Fruit fly (Drosophila melanogaster): ENCODE measurements around the gene CG5412.

Gene CG5412

dm6 chr3R:20588480-20588785 is 11.6 kb downstream of the CG5412 start, which contains the start of gene Srp72 (continued):
- peak; percentile 86 for TF ChIP-seq Med (GFP tag)
- TF ChIP-seq GATAe (GFP tag; conservative IDR thresholded peaks at IDR 0.05): no peak
- TF ChIP-seq az2 (GFP tag; optimal IDR thresholded peaks at IDR 0.05): peak; percentile 36
- no peak for TF ChIP-seq CG2889 (GFP tag; IDR thresholded peaks at IDR 0.05)
- TF ChIP-seq CG10959 (GFP tag; IDR thresholded peaks at IDR 0.05): no peak
- TF ChIP-seq CG31365 (tag; optimal IDR thresholded peaks at IDR 0.05): no peak
- TF ChIP-seq zfh1 (GFP tag; IDR thresholded peaks at IDR 0.05): peak; percentile 48; the same call in 1 of the 3 replicates
- no peak for TF ChIP-seq wek (GFP tag; optimal IDR thresholded peaks at IDR 0.05)
- no peak for TF ChIP-seq fru (optimal IDR thresholded peaks at IDR 0.05)
- TF ChIP-seq HHEX (GFP tag; optimal IDR thresholded peaks at IDR 0.05): peak; percentile 22
- TF ChIP-seq pnt (GFP tag; optimal IDR thresholded peaks at IDR 0.05): no peak
- TF ChIP-seq CG6689 (GFP tag; IDR thresholded peaks at IDR 0.05): peak; percentile 50
- no peak; the same call in 1 of the 2 replicates for TF ChIP-seq CG32767 (GFP tag; IDR thresholded peaks at IDR 0.05)
- TF ChIP-seq Jarid2 (GFP tag; optimal IDR thresholded peaks at IDR 0.05): no peak
- TF ChIP-seq CG7786 (GFP tag; optimal IDR thresholded peaks at IDR 0.05): no peak
- no peak for TF ChIP-seq Atf3 (GFP tag; optimal IDR thresholded peaks at IDR 0.05)
- peak; percentile 33 for TF ChIP-seq Dek (tag; optimal IDR thresholded peaks at IDR 0.05)
- no peak for TF ChIP-seq Trl (optimal IDR thresholded peaks at IDR 0.05)
- peak; percentile 0 for TF ChIP-seq Trl (GFP tag; optimal IDR thresholded peaks at IDR 0.05)
- TF ChIP-seq Hsf (GFP tag; optimal IDR thresholded peaks at IDR 0.05): peak; percentile 48
- peak; percentile 78 for TF ChIP-seq CG12391 (tag; optimal IDR thresholded peaks at IDR 0.05)
- TF ChIP-seq Ets97D (GFP tag; optimal IDR thresholded peaks at IDR 0.05): no peak
- peak; percentile 47; the same call in 1 of the 2 replicates for TF ChIP-seq CG14441 (GFP tag; IDR thresholded peaks at IDR 0.05)
- peak; percentile 41 for TF ChIP-seq Nf-YC (tag; optimal IDR thresholded peaks at IDR 0.05)
- TF ChIP-seq nerfin-1 (tag; optimal IDR thresholded peaks at IDR 0.05): no peak
- no peak for TF ChIP-seq rib (GFP tag; IDR thresholded peaks at IDR 0.05)
- no peak for TF ChIP-seq CTCF (GFP tag; optimal IDR thresholded peaks at IDR 0.05)
- TF ChIP-seq fd3F (GFP tag; optimal IDR thresholded peaks at IDR 0.05): no peak
- TF ChIP-seq CG17912 (GFP tag; optimal IDR thresholded peaks at IDR 0.05): no peak
- TF ChIP-seq dimm (GFP tag; IDR thresholded peaks at IDR 0.05): no peak
- peak; percentile 37; the same call in 1 of the 2 replicates for TF ChIP-seq lmd (GFP tag; IDR thresholded peaks at IDR 0.05)
- TF ChIP-seq en (GFP tag; optimal IDR thresholded peaks at IDR 0.05): no peak
- TF ChIP-seq dm (GFP tag; optimal IDR thresholded peaks at IDR 0.05): no peak
- peak; percentile 42 for TF ChIP-seq CG17385 (GFP tag; optimal IDR thresholded peaks at IDR 0.05)
- TF ChIP-seq chif (GFP tag; optimal IDR thresholded peaks at IDR 0.05): no peak
- no peak for TF ChIP-seq NFAT (GFP tag; IDR thresholded peaks at IDR 0.05)
- TF ChIP-seq CG11723 (GFP tag; optimal IDR thresholded peaks at IDR 0.05): no peak
- no peak for TF ChIP-seq hkb (optimal IDR thresholded peaks at IDR 0.05)
- peak; percentile 63 for TF ChIP-seq hkb (GFP tag; IDR thresholded peaks at IDR 0.05)
- TF ChIP-seq cwo (GFP tag; optimal IDR thresholded peaks at IDR 0.05): peak; percentile 10
- TF ChIP-seq hbn (GFP tag; IDR thresholded peaks at IDR 0.05; ENCODE audit: partially characterized antibody): no peak
- TF ChIP-seq ato (GFP tag; IDR thresholded peaks at IDR 0.05; ENCODE audit: partially characterized antibody): no peak
- TF ChIP-seq psq (GFP tag; optimal IDR thresholded peaks at IDR 0.05): no peak
- TF ChIP-seq CG3838 (GFP tag; optimal IDR thresholded peaks at IDR 0.05): no peak
- no peak for TF ChIP-seq gsb (GFP tag; IDR thresholded peaks at IDR 0.05)
- TF ChIP-seq hb (GFP tag; IDR thresholded peaks at IDR 0.05; ENCODE audit: partially characterized antibody): no peak
- TF ChIP-seq nmo (GFP tag; optimal IDR thresholded peaks at IDR 0.05): peak; percentile 63
- peak; percentile 66 for TF ChIP-seq CG9727 (GFP tag; optimal IDR thresholded peaks at IDR 0.05)
- TF ChIP-seq oc (tag; optimal IDR thresholded peaks at IDR 0.05): no peak
- TF ChIP-seq sim (GFP tag; IDR thresholded peaks at IDR 0.05): no peak
- no peak for TF ChIP-seq org-1 (GFP tag; optimal IDR thresholded peaks at IDR 0.05)
- TF ChIP-seq kah (GFP tag; optimal IDR thresholded peaks at IDR 0.05): no peak
- 0 out of 4 replicates have a peak, but pooled peaks have one; percentile 43 for TF ChIP-seq Dll (GFP tag; IDR thresholded peaks at IDR 0.05; ENCODE audit: partially characterized antibody)
- TF ChIP-seq btn (GFP tag; optimal IDR thresholded peaks at IDR 0.05): no peak

Data from whole organism, embryonic.